Worm (Caenorhabditis elegans) whole organism, early embryonic: ENCODE results near the gene T21B10.3.

ENCODE experiments used
- ama-1 ChIP-seq: fragments of 150-350 bp; optimal IDR thresholded peaks from 2 replicates; lab custom pipeline; 2014
- ceh-13 ChIP-seq: fragments of 200-800 bp; sonication (Bioruptor generic); optimal IDR thresholded peaks from 2 replicates; lab custom pipeline; 2018; ENCODE audit warnings: mild to moderate bottlenecking, missing genetic modification characterization, missing compliant biosample characterization
- ceh-36 ChIP-seq: sonication (generic microtip); optimal IDR thresholded peaks from 2 replicates; lab custom pipeline; 2016; ENCODE audit warnings: missing genetic modification characterization, inconsistent platforms, missing compliant biosample characterization
- flt-1 ChIP-seq: fragments of 200-800 bp; sonication (Bioruptor generic); IDR thresholded peaks from 2 replicates; pipeline ENCODE4 v1.3.6; 2022; ENCODE audit warnings: missing genetic modification characterization, missing compliant biosample characterization
- hmbx-1 ChIP-seq: sonication (generic microtip); optimal IDR thresholded peaks from 2 replicates; lab custom pipeline; 2016; ENCODE audit warnings: mild to moderate bottlenecking, missing genetic modification characterization, missing compliant biosample characterization
- scrt-1 ChIP-seq: fragments of 200-800 bp; sonication (Bioruptor generic); IDR thresholded peaks from 2 replicates; pipeline ENCODE4 v1.3.6; 2022; ENCODE audit warnings: missing genetic modification characterization, missing compliant biosample characterization
- tbx-37 ChIP-seq: fragments of 200-800 bp; sonication (Bioruptor generic); conservative IDR thresholded peaks from 2 replicates; pipeline ENCODE4 v1.3.6; 2022; ENCODE audit warnings: missing genetic modification reagents, missing genetic modification characterization, missing compliant biosample characterization

- TF ChIP-seq tbx-37 = no peak
- TF ChIP-seq flt-1 (GFP tag; lab: Robert Waterston, UW) = no peak
- TF ChIP-seq ceh-36 (tag; lab: Kevin White, UChicago) = no peak
- TF ChIP-seq ama-1 (lab: Kevin White, UChicago) = no peak
- no peak for TF ChIP-seq hmbx-1 (tag; lab: Kevin White, UChicago)
- no peak for TF ChIP-seq ceh-13 (GFP tag; lab: Kevin White, UChicago)
- TF ChIP-seq scrt-1 = no peak
These were observed 13.9 kb upstream of the T21B10.3 start for ce11 chrII:8920315-8920714.
